Worm (Caenorhabditis elegans) whole organism, L3 larva: ENCODE data around the gene olrn-1.

Experiments
- R02D3.7 ChIP-seq: fragments of 150-350 bp; optimal IDR thresholded peaks from 2 replicates; lab custom pipeline; 2014; ENCODE audit warnings: missing biosample characterization, missing genetic modification characterization
- ZK546.5 ChIP-seq: sonication (generic microtip); optimal IDR thresholded peaks from 2 replicates; lab custom pipeline; 2017; ENCODE audit warnings: missing biosample characterization, missing genetic modification characterization
- aly-2 ChIP-seq: fragments of 150-350 bp; optimal IDR thresholded peaks from 2 replicates; lab custom pipeline; 2014; ENCODE audit warnings: missing biosample characterization, missing genetic modification characterization
- ama-1 ChIP-seq: fragments of 150-350 bp; optimal IDR thresholded peaks from 2 replicates; lab custom pipeline; 2018
- ceh-16 ChIP-seq: sonication (generic microtip); optimal IDR thresholded peaks from 2 replicates; lab custom pipeline; 2017; ENCODE audit warnings: missing biosample characterization, missing genetic modification characterization
- ceh-28 ChIP-seq: fragments of 150-350 bp; optimal IDR thresholded peaks from 2 replicates; lab custom pipeline; 2014; ENCODE audit warnings: missing biosample characterization, missing genetic modification reagents, missing genetic modification characterization
- ceh-82 ChIP-seq: fragments of 150-350 bp; optimal IDR thresholded peaks from 2 replicates; lab custom pipeline; 2014; ENCODE audit warnings: missing biosample characterization, missing genetic modification characterization
- ceh-9 ChIP-seq: sonication (generic microtip); optimal IDR thresholded peaks from 2 replicates; lab custom pipeline; 2018; ENCODE audit warnings: missing biosample characterization, missing genetic modification characterization
- daf-12 ChIP-seq: fragments of 150-350 bp; optimal IDR thresholded peaks from 2 replicates; lab custom pipeline; 2014; ENCODE audit warnings: missing biosample characterization, missing genetic modification reagents, missing genetic modification characterization
- egl-27 ChIP-seq: sonication (generic microtip); optimal IDR thresholded peaks from 4 replicates; lab custom pipeline; 2017; ENCODE audit warnings: missing biosample characterization, missing genetic modification reagents, missing genetic modification characterization
- elt-1 ChIP-seq: fragments of 150-350 bp; optimal IDR thresholded peaks from 2 replicates; lab custom pipeline; 2014; ENCODE audit warnings: missing biosample characterization, missing genetic modification characterization
- elt-3 ChIP-seq, 3 experiments: fragments of 150-350 bp in 1 of 3; sonication (generic microtip) in 2 of 3; optimal IDR thresholded peaks; 2 replicates in 2 of 3; 4 replicates in 1 of 3; lab custom pipeline; 2014 to 2017; ENCODE audit warnings: missing biosample characterization in 3 of 3, missing genetic modification characterization in 3 of 3
- eor-1 ChIP-seq, 2 experiments: fragments of 150-350 bp; optimal IDR thresholded peaks; 2 replicates each; lab custom pipeline; 2014 to 2018; ENCODE audit warnings: missing biosample characterization in 2 of 2, missing genetic modification characterization in 2 of 2
- fkh-10 ChIP-seq: sonication (generic microtip); optimal IDR thresholded peaks from 2 replicates; lab custom pipeline; 2017; ENCODE audit warnings: missing biosample characterization, missing genetic modification reagents, missing genetic modification characterization
- fos-1 ChIP-seq: fragments of 150-350 bp; optimal IDR thresholded peaks from 2 replicates; lab custom pipeline; 2014; ENCODE audit warnings: missing biosample characterization, missing genetic modification characterization
- hmg-11 ChIP-seq: sonication (generic microtip); optimal IDR thresholded peaks from 2 replicates; lab custom pipeline; 2016; ENCODE audit warnings: missing genetic modification characterization, missing compliant biosample characterization
- jun-1 ChIP-seq: fragments of 150-350 bp; optimal IDR thresholded peaks from 2 replicates; lab custom pipeline; 2014; ENCODE audit warnings: missing biosample characterization, missing genetic modification reagents, missing genetic modification characterization
- lin-15B ChIP-seq: fragments of 150-350 bp; optimal IDR thresholded peaks from 2 replicates; lab custom pipeline; 2014; ENCODE audit warnings: missing biosample characterization, missing genetic modification characterization
- lin-39 ChIP-seq: fragments of 150-350 bp; optimal IDR thresholded peaks from 2 replicates; lab custom pipeline; 2018; ENCODE audit warnings: missing biosample characterization, missing genetic modification reagents, missing genetic modification characterization
- lsy-12 ChIP-seq: sonication (generic microtip); optimal IDR thresholded peaks from 2 replicates; lab custom pipeline; 2016; ENCODE audit warnings: mild to moderate bottlenecking, missing genetic modification characterization, missing compliant biosample characterization
- mdl-1 ChIP-seq: fragments of 150-350 bp; optimal IDR thresholded peaks from 2 replicates; lab custom pipeline; 2014; ENCODE audit warnings: missing biosample characterization, missing genetic modification characterization
- mml-1 ChIP-seq: fragments of 150-350 bp; sonication (generic microtip); optimal IDR thresholded peaks from 3 replicates; lab custom pipeline; 2014; ENCODE audit warnings: missing biosample characterization, missing genetic modification characterization
- nfya-1 ChIP-seq: sonication (generic microtip); optimal IDR thresholded peaks from 2 replicates; lab custom pipeline; 2017; ENCODE audit warnings: missing genetic modification characterization, mild to moderate bottlenecking, missing compliant biosample characterization, antibody characterized with exemption, moderate library complexity; ENCODE audit not compliant: insufficient read depth
- nhr-25 ChIP-seq: sonication (generic microtip); optimal IDR thresholded peaks from 2 replicates; lab custom pipeline; 2017; ENCODE audit warnings: missing biosample characterization, missing genetic modification characterization
- nhr-28 ChIP-seq: fragments of 150-350 bp; optimal IDR thresholded peaks from 2 replicates; lab custom pipeline; 2014; ENCODE audit warnings: missing biosample characterization, missing genetic modification characterization
- nhr-43 ChIP-seq: sonication (generic microtip); optimal IDR thresholded peaks from 2 replicates; lab custom pipeline; 2016; ENCODE audit warnings: mild to moderate bottlenecking, missing genetic modification characterization, missing compliant biosample characterization; ENCODE audit not compliant: poor library complexity, severe bottlenecking
- nhr-67 ChIP-seq: fragments of 150-350 bp; optimal IDR thresholded peaks from 2 replicates; lab custom pipeline; 2014; ENCODE audit warnings: missing biosample characterization, missing genetic modification characterization
- nhr-76 ChIP-seq: fragments of 150-350 bp; sonication (generic microtip); optimal IDR thresholded peaks from 5 replicates; lab custom pipeline; 2014; ENCODE audit warnings: missing biosample characterization, missing genetic modification characterization
- nhr-77 ChIP-seq: fragments of 150-350 bp; optimal IDR thresholded peaks from 2 replicates; lab custom pipeline; 2014; ENCODE audit warnings: missing biosample characterization, missing genetic modification characterization
- pqm-1 ChIP-seq: fragments of 150-350 bp; optimal IDR thresholded peaks from 2 replicates; lab custom pipeline; 2017; ENCODE audit warnings: missing biosample characterization, missing genetic modification characterization, inconsistent platforms
- sea-2 ChIP-seq: fragments of 150-350 bp; sonication (generic microtip); optimal IDR thresholded peaks from 4 replicates; lab custom pipeline; 2014; ENCODE audit warnings: missing biosample characterization, missing genetic modification reagents, missing genetic modification characterization
- skn-1 ChIP-seq: fragments of 150-350 bp; optimal IDR thresholded peaks from 2 replicates; lab custom pipeline; 2014; ENCODE audit warnings: missing biosample characterization, missing genetic modification characterization
- snpc-4 ChIP-seq: fragments of 150-350 bp; optimal IDR thresholded peaks from 2 replicates; lab custom pipeline; 2014; ENCODE audit warnings: missing biosample characterization, missing genetic modification characterization
- unc-39 ChIP-seq: sonication (generic microtip); optimal IDR thresholded peaks from 4 replicates; lab custom pipeline; 2017; ENCODE audit warnings: missing biosample characterization, missing genetic modification characterization
- zag-1 ChIP-seq: fragments of 150-350 bp; optimal IDR thresholded peaks from 2 replicates; lab custom pipeline; 2014; ENCODE audit warnings: missing biosample characterization, missing genetic modification characterization
- ztf-4 ChIP-seq: fragments of 150-350 bp; optimal IDR thresholded peaks from 2 replicates; lab custom pipeline; 2014; ENCODE audit warnings: missing biosample characterization, missing genetic modification characterization

Gene olrn-1

DNA sequence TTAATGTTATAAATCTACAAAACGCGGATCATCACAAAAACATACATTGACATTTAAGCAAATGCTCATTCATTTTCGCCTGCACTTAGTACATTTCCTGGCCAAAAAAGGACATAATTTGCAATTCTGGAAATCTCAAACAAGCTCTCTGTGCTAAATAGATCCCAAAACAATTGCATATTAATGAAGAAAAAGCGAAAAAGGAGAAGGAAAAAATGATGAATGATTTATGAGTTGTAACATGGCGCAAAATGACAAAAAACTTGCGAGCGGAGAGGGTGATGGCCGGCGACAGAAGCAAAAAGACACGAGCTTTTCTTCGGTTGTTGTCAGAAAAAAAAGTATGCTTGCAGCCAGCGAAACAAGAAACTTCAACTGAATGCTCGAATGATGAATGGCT, 17.4 kb downstream of the olrn-1 start:
- TF ChIP-seq nfya-1 (tag; lab: Kevin White, UChicago) (peak; percentile 26), nhr-76 (tag; lab: Kevin White, UChicago) (no peak)

- TF ChIP-seq fos-1 (tag; lab: Kevin White, UChicago) (no peak), lin-39 (tag; lab: Kevin White, UChicago) (peak; percentile 2)
- TF ChIP-seq, all 47 proteins: peak for 1
Measured at ce11 chrX:15555529-15555928, 18.1 kb downstream of the olrn-1 start.

DNA sequence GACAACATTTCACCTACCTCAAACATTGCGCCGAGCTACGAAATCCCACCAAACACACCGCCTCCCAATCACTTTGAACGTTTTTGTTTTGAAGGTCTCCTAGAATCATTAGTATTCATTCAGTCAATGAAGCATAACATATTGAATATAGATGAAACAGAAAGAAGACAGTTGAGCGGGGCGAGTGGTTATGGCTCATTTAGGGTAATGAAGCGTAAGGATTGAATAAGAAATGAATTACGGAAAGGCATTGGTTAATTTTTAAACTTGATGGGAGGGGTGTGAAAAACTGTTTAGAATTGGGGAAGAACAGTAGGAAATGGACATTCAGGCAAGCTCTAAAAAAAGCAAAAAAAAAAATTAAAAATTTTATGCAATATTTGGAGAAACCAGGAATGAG, 20.4 kb downstream of the olrn-1 start, which contains the start of gene lron-3:
TSS of gene lron-3 (minus strand) at position 101 of the 400 bp plus-strand sequence.
- TF ChIP-seq elt-1 = no peak
- TF ChIP-seq pqm-1 (tag; lab: Kevin White, UChicago) = no peak
- TF ChIP-seq sea-2 = no peak
- TF ChIP-seq mml-1 (tag; lab: Kevin White, UChicago) = no peak
- no peak for TF ChIP-seq nhr-43 (tag; lab: Kevin White, UChicago)
- no peak for TF ChIP-seq hmg-11 (tag; lab: Kevin White, UChicago)
- no peak for TF ChIP-seq elt-3 (tag; optimal IDR thresholded peaks at IDR 0.05; lab: Kevin White, UChicago)
- no peak for TF ChIP-seq ceh-16 (tag; lab: Kevin White, UChicago)
- no peak for TF ChIP-seq ceh-82
- no peak for TF ChIP-seq nfya-1 (tag; lab: Kevin White, UChicago)
- no peak for TF ChIP-seq zag-1 (tag; lab: Kevin White, UChicago)
- TF ChIP-seq snpc-4 (tag; lab: Kevin White, UChicago) = no peak
- no peak for TF ChIP-seq ZK546.5
- no peak for TF ChIP-seq ceh-9 (tag; lab: Kevin White, UChicago)
- TF ChIP-seq skn-1 (tag; lab: Kevin White, UChicago) = no peak
- TF ChIP-seq lin-15B (tag; lab: Kevin White, UChicago) = no peak

ce11 chrX:15559473-15559872, 22.0 kb downstream of the olrn-1 start:
- TF ChIP-seq elt-1 (no peak), snpc-4 (tag; lab: Kevin White, UChicago) (peak; percentile 40)
- TF ChIP-seq, all 47 proteins: peak for 1

DNA sequence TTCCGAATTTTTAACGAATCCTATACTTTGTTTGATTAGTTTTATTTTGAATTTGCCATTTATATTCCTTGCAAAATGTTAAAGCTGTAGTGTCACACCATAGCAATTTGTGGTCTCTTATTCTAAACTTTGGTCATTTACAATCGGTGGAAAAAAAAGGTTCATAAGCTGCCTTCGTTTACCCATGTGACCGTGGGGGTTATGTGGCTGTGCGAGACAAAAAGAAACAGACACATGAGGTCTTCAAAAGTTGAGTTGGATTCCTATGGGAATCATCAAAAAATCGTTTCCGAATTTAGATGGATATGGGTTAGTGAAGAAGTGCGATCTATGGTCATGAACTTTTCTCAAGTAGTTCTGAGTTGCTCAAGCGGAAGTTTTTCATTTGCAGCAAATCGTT, 26.9 kb downstream of the olrn-1 start:
- peak; percentile 59 for TF ChIP-seq lin-39 (tag; lab: Kevin White, UChicago)
- TF ChIP-seq nfya-1 (tag; lab: Kevin White, UChicago) = peak; percentile 16
- TF ChIP-seq fkh-10 = no peak

- TF ChIP-seq sea-2 (peak; percentile 59), ZK546.5 (no peak), lin-39 (tag; lab: Kevin White, UChicago) (peak; percentile 67), mdl-1 (tag; lab: Kevin White, UChicago) (no peak), lsy-12 (peak; percentile 11), nfya-1 (tag; lab: Kevin White, UChicago) (peak; percentile 67), fkh-10 (peak; percentile 51), snpc-4 (tag; lab: Kevin White, UChicago) (peak; percentile 22), hmg-11 (tag; lab: Kevin White, UChicago) (peak; percentile 87)
- TF ChIP-seq, all 47 proteins: peak for 7
Measured at ce11 chrX:15566640-15567039, 29.2 kb downstream of the olrn-1 start.

DNA sequence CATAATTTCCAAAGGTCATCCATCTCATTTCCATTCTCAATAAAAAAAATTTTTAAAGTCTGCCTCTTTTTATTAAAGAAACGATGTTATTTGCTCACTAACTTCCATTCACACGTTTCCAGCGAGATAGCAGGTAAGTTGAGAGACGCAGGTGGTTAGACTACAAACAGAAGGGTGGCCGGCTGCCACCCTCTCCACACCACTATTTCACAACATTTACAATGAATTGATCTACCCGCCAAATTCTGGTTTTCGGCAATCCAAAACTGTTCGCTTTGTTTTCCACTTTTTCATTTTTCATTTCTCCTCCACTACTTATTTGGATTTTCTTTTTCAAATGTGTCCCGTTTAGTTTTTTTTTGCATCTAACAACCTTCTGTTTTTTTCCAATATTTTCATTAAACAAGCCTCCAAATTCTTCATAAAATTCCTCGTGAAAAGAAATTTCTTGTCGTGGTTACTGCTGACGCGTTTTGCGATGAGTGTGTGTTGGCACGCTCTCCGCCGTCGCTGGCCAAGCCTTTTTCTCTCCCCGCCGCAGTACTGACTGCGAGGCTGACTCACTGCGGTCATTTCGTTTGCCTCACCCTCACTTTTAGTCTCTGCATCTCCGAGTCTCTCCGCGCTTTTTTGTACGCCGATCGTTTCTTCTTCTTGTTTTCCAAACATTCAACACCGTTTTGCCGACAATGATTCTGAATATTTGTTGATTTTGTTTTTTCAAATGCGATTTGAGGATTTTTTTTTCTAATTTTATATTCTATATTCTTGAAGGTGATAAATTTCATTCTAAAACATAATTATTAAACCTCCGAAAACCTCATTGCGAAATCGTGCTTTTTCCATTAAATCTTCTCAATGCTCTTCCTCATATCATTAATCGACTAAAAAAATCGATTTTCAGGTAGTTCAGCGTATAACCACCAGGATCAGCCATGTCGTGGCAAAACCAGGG, 30.8 kb downstream of the olrn-1 start, which contains the start of gene dyn-1:
TSS of gene dyn-1 (plus strand) at position 905 of the 955 bp plus-strand sequence.
- peak; percentile 65 for TF ChIP-seq nhr-43 (tag; lab: Kevin White, UChicago)
- no peak for TF ChIP-seq nhr-67 (tag; lab: Kevin White, UChicago)
- TF ChIP-seq ztf-4 (tag; lab: Kevin White, UChicago) = no peak
- no peak for TF ChIP-seq ZK546.5
- TF ChIP-seq daf-12 (tag; lab: Kevin White, UChicago) = no peak
- TF ChIP-seq nhr-28 (tag; lab: Kevin White, UChicago) = no peak
- peak; percentile 29 for TF ChIP-seq jun-1
- no peak for TF ChIP-seq skn-1 (tag; lab: Kevin White, UChicago)
- TF ChIP-seq unc-39 = no peak
- TF ChIP-seq ceh-28 (tag; lab: Kevin White, UChicago) = peak; percentile 9
- TF ChIP-seq egl-27 (tag; lab: Kevin White, UChicago) = no peak
- TF ChIP-seq ceh-9 (tag; lab: Kevin White, UChicago) = no peak
- peak; percentile 8 for TF ChIP-seq R02D3.7
- peak; percentile 39 for TF ChIP-seq lin-15B (tag; lab: Kevin White, UChicago)
- TF ChIP-seq fos-1 (tag; lab: Kevin White, UChicago) = peak; percentile 49
- TF ChIP-seq nhr-77 (tag; lab: Kevin White, UChicago) = no peak
- no peak for TF ChIP-seq ceh-82
- TF ChIP-seq lin-39 (tag; lab: Kevin White, UChicago) = peak; percentile 21
- TF ChIP-seq nhr-25 (tag; lab: Kevin White, UChicago) = peak; percentile 88
- no peak for TF ChIP-seq fkh-10
- TF ChIP-seq mdl-1 (tag; lab: Kevin White, UChicago) = no peak
- no peak for TF ChIP-seq aly-2 (tag; lab: Kevin White, UChicago)
- TF ChIP-seq ama-1 = no peak
- no peak for TF ChIP-seq eor-1 (tag; optimal IDR thresholded peaks at IDR 0.05; lab: Kevin White, UChicago)
- TF ChIP-seq pqm-1 (tag; lab: Kevin White, UChicago) = peak; percentile 3
- peak; percentile 48 for TF ChIP-seq hmg-11 (tag; lab: Kevin White, UChicago)
